Worm (Caenorhabditis elegans) whole organism, L2 larva: ENCODE results near the gene T23D5.8.
"Not testable (repeated sequence)": the region's sequence is repeated elsewhere in the genome, so short reads cannot be mapped to it uniquely, and the experiment has no call there.

ENCODE experiments used
- C34F6.9 ChIP-seq: fragments of 150-350 bp; optimal IDR thresholded peaks from 2 replicates; lab custom pipeline; 2014; ENCODE audit warnings: missing biosample characterization, missing genetic modification characterization
- F13H6.1 ChIP-seq: sonication (generic microtip); optimal IDR thresholded peaks from 2 replicates; lab custom pipeline; 2016; ENCODE audit warnings: missing genetic modification characterization, missing compliant biosample characterization
- R02D3.7 ChIP-seq: fragments of 150-350 bp; optimal IDR thresholded peaks from 2 replicates; lab custom pipeline; 2014; ENCODE audit warnings: missing biosample characterization, missing genetic modification characterization
- Y55F3AM.14 ChIP-seq: fragments of 200-800 bp; sonication (Bioruptor generic); optimal IDR thresholded peaks from 2 replicates; lab custom pipeline; 2018; ENCODE audit warnings: mild to moderate bottlenecking, missing genetic modification characterization, missing compliant biosample characterization
- ZK546.5 ChIP-seq: sonication (generic microtip); optimal IDR thresholded peaks from 2 replicates; lab custom pipeline; 2017; ENCODE audit warnings: missing biosample characterization, missing genetic modification characterization
- alr-1 ChIP-seq: fragments of 150-350 bp; optimal IDR thresholded peaks from 2 replicates; lab custom pipeline; 2014; ENCODE audit warnings: missing biosample characterization, missing genetic modification characterization
- aly-2 ChIP-seq: fragments of 150-350 bp; optimal IDR thresholded peaks from 2 replicates; lab custom pipeline; 2014; ENCODE audit warnings: missing biosample characterization, missing genetic modification characterization
- ama-1 ChIP-seq: fragments of 150-350 bp; optimal IDR thresholded peaks from 2 replicates; lab custom pipeline; 2018; ENCODE audit warnings: inconsistent platforms
- blmp-1 ChIP-seq: sonication (generic microtip); optimal IDR thresholded peaks from 2 replicates; lab custom pipeline; 2017; ENCODE audit warnings: missing genetic modification characterization, mild to moderate bottlenecking, missing compliant biosample characterization, antibody characterized with exemption, moderate library complexity; ENCODE audit not compliant: insufficient read depth
- ceh-16 ChIP-seq: fragments of 150-350 bp; optimal IDR thresholded peaks from 2 replicates; lab custom pipeline; 2014; ENCODE audit warnings: missing biosample characterization, missing genetic modification characterization
- ceh-82 ChIP-seq: fragments of 150-350 bp; optimal IDR thresholded peaks from 2 replicates; lab custom pipeline; 2014; ENCODE audit warnings: missing biosample characterization, missing genetic modification characterization
- egl-27 ChIP-seq: sonication (generic microtip); optimal IDR thresholded peaks from 3 replicates; lab custom pipeline; 2017; ENCODE audit warnings: missing biosample characterization, missing genetic modification reagents, missing genetic modification characterization
- fos-1 ChIP-seq: fragments of 150-350 bp; optimal IDR thresholded peaks from 2 replicates; lab custom pipeline; 2014; ENCODE audit warnings: missing biosample characterization, missing genetic modification characterization
- lin-11 ChIP-seq: fragments of 150-350 bp; sonication (generic microtip); optimal IDR thresholded peaks from 2 replicates; lab custom pipeline; 2014; ENCODE audit warnings: missing biosample characterization, missing genetic modification characterization, inconsistent platforms, mixed read lengths
- lin-13 ChIP-seq: fragments of 150-350 bp; optimal IDR thresholded peaks from 2 replicates; lab custom pipeline; 2014; ENCODE audit warnings: missing biosample characterization, missing genetic modification reagents, missing genetic modification characterization
- lsy-2 ChIP-seq, 2 experiments: fragments of 150-350 bp in 1 of 2; sonication (generic microtip) in 1 of 2; optimal IDR thresholded peaks; 2 replicates each; lab custom pipeline; 2014 to 2017; ENCODE audit warnings: missing biosample characterization in 2 of 2, missing genetic modification characterization in 2 of 2
- mab-5 ChIP-seq: fragments of 150-350 bp; optimal IDR thresholded peaks from 2 replicates; lab custom pipeline; 2014; ENCODE audit warnings: missing biosample characterization, missing genetic modification characterization
- mbf-1 ChIP-seq: sonication (generic microtip); optimal IDR thresholded peaks from 2 replicates; lab custom pipeline; 2017; ENCODE audit warnings: missing biosample characterization, missing genetic modification characterization
- mdl-1 ChIP-seq, 2 experiments: fragments of 150-350 bp in 1 of 2; sonication (generic microtip) in 1 of 2; optimal IDR thresholded peaks; 2 replicates each; lab custom pipeline; 2017; ENCODE audit warnings: missing biosample characterization in 2 of 2, missing genetic modification characterization in 2 of 2
- nhr-10 ChIP-seq: sonication (generic microtip); optimal IDR thresholded peaks from 2 replicates; lab custom pipeline; 2017; ENCODE audit warnings: missing biosample characterization, missing genetic modification characterization
- nhr-11 ChIP-seq: fragments of 150-350 bp; optimal IDR thresholded peaks from 2 replicates; lab custom pipeline; 2014; ENCODE audit warnings: missing biosample characterization, missing genetic modification characterization
- nhr-12 ChIP-seq: fragments of 150-350 bp; optimal IDR thresholded peaks from 2 replicates; lab custom pipeline; 2014; ENCODE audit warnings: missing biosample characterization, missing genetic modification characterization
- nhr-21 ChIP-seq: fragments of 150-350 bp; optimal IDR thresholded peaks from 2 replicates; lab custom pipeline; 2014; ENCODE audit warnings: missing biosample characterization, missing genetic modification characterization
- nhr-23 ChIP-seq: fragments of 150-350 bp; optimal IDR thresholded peaks from 2 replicates; lab custom pipeline; 2014; ENCODE audit warnings: missing biosample characterization, missing genetic modification reagents, missing genetic modification characterization
- nhr-237 ChIP-seq: fragments of 150-350 bp; optimal IDR thresholded peaks from 2 replicates; lab custom pipeline; 2014; ENCODE audit warnings: missing biosample characterization, missing genetic modification characterization
- nhr-25 ChIP-seq: fragments of 150-350 bp; sonication (generic microtip); optimal IDR thresholded peaks from 3 replicates; lab custom pipeline; 2014; ENCODE audit warnings: missing biosample characterization, missing genetic modification characterization
- nhr-77 ChIP-seq: fragments of 150-350 bp; optimal IDR thresholded peaks from 2 replicates; lab custom pipeline; 2014; ENCODE audit warnings: missing biosample characterization, missing genetic modification characterization
- peb-1 ChIP-seq: fragments of 150-350 bp; optimal IDR thresholded peaks from 2 replicates; lab custom pipeline; 2014; ENCODE audit warnings: missing biosample characterization, missing genetic modification characterization
- sem-4 ChIP-seq: fragments of 150-350 bp; optimal IDR thresholded peaks from 2 replicates; lab custom pipeline; 2014; ENCODE audit warnings: missing biosample characterization, missing genetic modification reagents, missing genetic modification characterization
- unc-39 ChIP-seq: fragments of 150-350 bp; optimal IDR thresholded peaks from 2 replicates; lab custom pipeline; 2014; ENCODE audit warnings: missing biosample characterization, missing genetic modification characterization
- unc-55 ChIP-seq: fragments of 150-350 bp; sonication (generic microtip); optimal IDR thresholded peaks from 3 replicates; lab custom pipeline; 2014; ENCODE audit warnings: missing biosample characterization, missing genetic modification reagents, missing genetic modification characterization
- unc-62 ChIP-seq: fragments of 150-350 bp; optimal IDR thresholded peaks from 2 replicates; lab custom pipeline; 2014; ENCODE audit warnings: missing biosample characterization, missing genetic modification reagents, missing genetic modification characterization
- ztf-1 ChIP-seq: fragments of 200-800 bp; sonication (Bioruptor generic); conservative IDR thresholded peaks from 2 replicates; pipeline ENCODE4 v1.3.6; 2022; ENCODE audit warnings: missing genetic modification characterization, missing compliant biosample characterization

Gene T23D5.8

ce11 chrV:15748343-15748742 lies at the start of gene T23D5.8:
Gene T23D5.8 (minus strand): TSS chrV:15748443.
- not testable (repeated sequence) for TF ChIP-seq ceh-16 (tag; lab: Kevin White, UChicago); unc-55 (GFP tag; lab: Kevin White, UChicago); nhr-77 (tag; lab: Kevin White, UChicago)

ce11 chrV:15796087-15796486 lies 47.8 kb upstream of the T23D5.8 start, which contains the start of gene nhr-223:
Gene nhr-223 (plus strand): TSS chrV:15796387.
- no peak for TF ChIP-seq ceh-16 (tag; lab: Kevin White, UChicago)
- no peak for TF ChIP-seq F13H6.1 (tag; lab: Kevin White, UChicago)
- no peak for TF ChIP-seq unc-39 (tag; lab: Kevin White, UChicago)
- no peak for TF ChIP-seq unc-55 (GFP tag; lab: Kevin White, UChicago)
- TF ChIP-seq nhr-77 (tag; lab: Kevin White, UChicago): no peak
- TF ChIP-seq Y55F3AM.14 (GFP tag; lab: Kevin White, UChicago): no peak
- TF ChIP-seq ZK546.5 (tag; lab: Kevin White, UChicago): no peak
- TF ChIP-seq lin-11: no peak
- no peak for TF ChIP-seq mab-5 (tag; lab: Kevin White, UChicago)
- TF ChIP-seq nhr-21 (tag; lab: Kevin White, UChicago): no peak
- no peak for TF ChIP-seq peb-1 (tag; lab: Kevin White, UChicago)

ce11 chrV:15793270-15793669 lies 45.0 kb upstream of the T23D5.8 start, which contains the start of gene T26E4.7:
Gene T26E4.7 (plus strand): TSS chrV:15793570.
- TF ChIP-seq egl-27 (tag; lab: Kevin White, UChicago): no peak

ce11 chrV:15792409-15792808 lies 44.2 kb upstream of the T23D5.8 start, which contains the start of gene T26E4.4:
Gene T26E4.4 (minus strand): TSS chrV:15792509.
- TF ChIP-seq nhr-237 (tag; lab: Kevin White, UChicago) (no peak), peb-1 (tag; lab: Kevin White, UChicago) (no peak), lsy-2 (tag; optimal IDR thresholded peaks at IDR 0.05; lab: Kevin White, UChicago) (no peak), nhr-11 (tag; lab: Kevin White, UChicago) (no peak), alr-1 (no peak), ama-1 (no peak), C34F6.9 (tag; lab: Kevin White, UChicago) (no peak), R02D3.7 (tag; lab: Kevin White, UChicago) (no peak), unc-39 (tag; lab: Kevin White, UChicago) (no peak), nhr-25 (tag; lab: Kevin White, UChicago) (no peak), nhr-10 (no peak), mdl-1 (tag; optimal IDR thresholded peaks at IDR 0.05; lab: Kevin White, UChicago) (no peak), nhr-77 (tag; lab: Kevin White, UChicago) (no peak), unc-62 (GFP tag; lab: Kevin White, UChicago) (no peak)

ce11 chrV:15782494-15782893 lies 34.3 kb upstream of the T23D5.8 start, which contains the start of gene T26E4.3:
Gene T26E4.3 (plus strand): TSS chrV:15782794.
- TF ChIP-seq blmp-1 (tag; lab: Kevin White, UChicago): no peak
- no peak for TF ChIP-seq nhr-77 (tag; lab: Kevin White, UChicago)
- no peak for TF ChIP-seq ceh-82 (tag; lab: Kevin White, UChicago)
- no peak for TF ChIP-seq R02D3.7 (tag; lab: Kevin White, UChicago)
- no peak for TF ChIP-seq mbf-1 (tag; lab: Kevin White, UChicago)

ce11 chrV:15781086-15781485 lies 32.8 kb upstream of the T23D5.8 start, which contains the start of gene T26E4.2:
Gene T26E4.2 (plus strand): TSS chrV:15781386.
- TF ChIP-seq nhr-12 (tag; lab: Kevin White, UChicago) (no peak), mbf-1 (tag; lab: Kevin White, UChicago) (no peak), aly-2 (no peak), nhr-23 (no peak), F13H6.1 (tag; lab: Kevin White, UChicago) (no peak), mdl-1 (tag; optimal IDR thresholded peaks at IDR 0.05; lab: Kevin White, UChicago) (no peak), sem-4 (no peak), C34F6.9 (tag; lab: Kevin White, UChicago) (no peak), ztf-1 (GFP tag; lab: Robert Waterston, UW) (no peak), lsy-2 (tag; optimal IDR thresholded peaks at IDR 0.05; lab: Kevin White, UChicago) (no peak), fos-1 (tag; lab: Kevin White, UChicago) (no peak), lin-13 (GFP tag; lab: Kevin White, UChicago) (no peak)
